Worm (Caenorhabditis elegans) whole organism, L3 larva: ENCODE data around the gene cdr-7.

ENCODE experiments used
- R02D3.7 ChIP-seq: fragments of 150-350 bp; optimal IDR thresholded peaks from 2 replicates; lab custom pipeline; 2014; ENCODE audit warnings: missing biosample characterization, missing genetic modification characterization
- ZK546.5 ChIP-seq: sonication (generic microtip); optimal IDR thresholded peaks from 2 replicates; lab custom pipeline; 2017; ENCODE audit warnings: missing biosample characterization, missing genetic modification characterization
- ama-1 ChIP-seq: fragments of 150-350 bp; optimal IDR thresholded peaks from 2 replicates; lab custom pipeline; 2018
- fos-1 ChIP-seq: fragments of 150-350 bp; optimal IDR thresholded peaks from 2 replicates; lab custom pipeline; 2014; ENCODE audit warnings: missing biosample characterization, missing genetic modification characterization
- mdl-1 ChIP-seq: fragments of 150-350 bp; optimal IDR thresholded peaks from 2 replicates; lab custom pipeline; 2014; ENCODE audit warnings: missing biosample characterization, missing genetic modification characterization
- mml-1 ChIP-seq: fragments of 150-350 bp; sonication (generic microtip); optimal IDR thresholded peaks from 3 replicates; lab custom pipeline; 2014; ENCODE audit warnings: missing biosample characterization, missing genetic modification characterization
- nfya-1 ChIP-seq: sonication (generic microtip); optimal IDR thresholded peaks from 2 replicates; lab custom pipeline; 2017; ENCODE audit warnings: missing genetic modification characterization, mild to moderate bottlenecking, missing compliant biosample characterization, antibody characterized with exemption, moderate library complexity; ENCODE audit not compliant: insufficient read depth
- nhr-25 ChIP-seq: sonication (generic microtip); optimal IDR thresholded peaks from 2 replicates; lab custom pipeline; 2017; ENCODE audit warnings: missing biosample characterization, missing genetic modification characterization
- nhr-67 ChIP-seq: fragments of 150-350 bp; optimal IDR thresholded peaks from 2 replicates; lab custom pipeline; 2014; ENCODE audit warnings: missing biosample characterization, missing genetic modification characterization
- sea-2 ChIP-seq: fragments of 150-350 bp; sonication (generic microtip); optimal IDR thresholded peaks from 4 replicates; lab custom pipeline; 2014; ENCODE audit warnings: missing biosample characterization, missing genetic modification reagents, missing genetic modification characterization
- unc-62 ChIP-seq: fragments of 150-350 bp; sonication (generic microtip); optimal IDR thresholded peaks from 4 replicates; lab custom pipeline; 2014; ENCODE audit warnings: missing biosample characterization, missing genetic modification reagents, missing genetic modification characterization

DNA sequence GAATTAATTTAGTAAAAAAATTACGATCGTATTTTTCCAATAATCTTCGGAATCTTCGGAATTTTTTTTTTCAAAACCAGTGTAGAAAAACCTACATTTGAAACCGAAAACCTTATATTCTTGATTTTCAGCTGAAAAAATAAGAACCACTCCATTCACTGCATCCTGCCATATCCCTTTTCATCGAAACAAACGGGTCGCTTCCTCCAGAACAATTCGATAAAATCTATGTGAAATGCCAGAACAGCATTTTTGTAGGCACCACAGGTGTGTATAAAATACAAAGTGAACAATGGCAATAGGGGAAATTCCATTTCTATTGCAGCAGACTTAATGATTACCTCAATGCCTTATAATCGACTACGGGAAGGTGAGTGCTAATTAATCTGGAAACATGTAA lies 34.7 kb downstream of the cdr-7 start, which contains the start of gene K01D12.1:
- TF ChIP-seq nhr-25 (tag; lab: Kevin White, UChicago) (no peak), mml-1 (no peak), nfya-1 (no peak), R02D3.7 (tag; lab: Kevin White, UChicago) (no peak), ama-1 (lab: Kevin White, UChicago) (no peak), unc-62 (no peak), mdl-1 (no peak), ZK546.5 (no peak), fos-1 (tag; lab: Kevin White, UChicago) (no peak), sea-2 (no peak), nhr-67 (tag; lab: Kevin White, UChicago) (no peak)
